Worm (Caenorhabditis elegans): ENCODE data around the gene srsx-35.

ce11 chrV:20698266-20698665, 17.0 kb downstream of the srsx-35 start, which contains the start of gene F53F8.7:
- TF ChIP-seq R02D3.7 (tag; optimal IDR thresholded peaks at IDR 0.05) (no peak), elt-3 (tag; optimal IDR thresholded peaks at IDR 0.05) (no peak), ztf-11 (tag; optimal IDR thresholded peaks at IDR 0.05) (no peak), ZK546.5 (tag; optimal IDR thresholded peaks at IDR 0.05) (no peak), egl-27 (tag; optimal IDR thresholded peaks at IDR 0.05) (no peak), sma-3 (GFP tag; optimal IDR thresholded peaks at IDR 0.05) (no peak), nhr-25 (tag; optimal IDR thresholded peaks at IDR 0.05) (no peak), mdl-1 (tag; optimal IDR thresholded peaks at IDR 0.05) (no peak), snpc-4 (tag; optimal IDR thresholded peaks at IDR 0.05) (no peak), sem-4 (tag; optimal IDR thresholded peaks at IDR 0.05) (no peak)

Data from whole organism, L2 larva.